Fruit fly (Drosophila melanogaster) whole organism, embryonic: ENCODE results near the gene ocn.
A peak's percentile ranks its signal among the peaks of the same experiment; 100 is the strongest.

Source experiments
- Aef1 ChIP-seq: fragments of 200-800 bp; sonication (Bioruptor generic); IDR thresholded peaks from 3 replicates; pipeline ENCODE4 v1.3.6; 2022; ENCODE audit warnings: missing biosample characterization, missing genetic modification characterization
- Awh ChIP-seq: fragments of 200-800 bp; sonication (Bioruptor generic); IDR thresholded peaks from 2 replicates; pipeline ENCODE4, ENCODE4 v1.3.6; 2022; ENCODE audit warnings: missing biosample characterization, missing genetic modification characterization
- BEAF-32 ChIP-seq: fragments of 200-800 bp; sonication (Bioruptor generic); optimal IDR thresholded peaks from 3 replicates; lab custom pipeline; 2017; ENCODE audit warnings: missing biosample characterization, missing genetic modification characterization, mild to moderate bottlenecking, moderate library complexity, missing genetic modification reagents
- CG11398 ChIP-seq: fragments of 200-800 bp; sonication (Bioruptor generic); optimal IDR thresholded peaks from 2 replicates; lab custom pipeline; 2016; ENCODE audit warnings: missing biosample characterization, missing genetic modification characterization
- CG13424 ChIP-seq: fragments of 200-800 bp; sonication (Bioruptor generic); optimal IDR thresholded peaks from 2 replicates; lab custom pipeline; 2019; ENCODE audit warnings: missing biosample characterization, mild to moderate bottlenecking, missing genetic modification characterization, moderate library complexity
- CG13775 ChIP-seq: fragments of 200-800 bp; sonication (Bioruptor generic); optimal IDR thresholded peaks from 3 replicates; lab custom pipeline; 2017; ENCODE audit warnings: missing biosample characterization, mild to moderate bottlenecking, missing genetic modification characterization
- CG1647 ChIP-seq: fragments of 200-800 bp; sonication (Bioruptor generic); optimal IDR thresholded peaks from 3 replicates; lab custom pipeline; 2016; ENCODE audit warnings: missing biosample characterization, missing genetic modification characterization
- CG17359 ChIP-seq: fragments of 200-800 bp; sonication (Bioruptor generic); optimal IDR thresholded peaks from 3 replicates; lab custom pipeline; 2018; ENCODE audit warnings: missing biosample characterization, mild to moderate bottlenecking, missing genetic modification characterization, moderate library complexity
- CG18764 ChIP-seq: fragments of 200-800 bp; sonication (Bioruptor generic); optimal IDR thresholded peaks from 3 replicates; lab custom pipeline; 2016; ENCODE audit warnings: missing biosample characterization, missing genetic modification characterization
- CG2129 ChIP-seq: fragments of 200-800 bp; sonication (Bioruptor generic); IDR thresholded peaks from 2 replicates; pipeline ENCODE4 v1.3.6; 2022; ENCODE audit warnings: missing biosample characterization, missing genetic modification characterization; ENCODE audit not compliant: partially characterized antibody
- CG3065 ChIP-seq: fragments of 200-800 bp; sonication (Bioruptor generic); optimal IDR thresholded peaks from 2 replicates; lab custom pipeline; 2016; ENCODE audit warnings: missing biosample characterization, missing genetic modification characterization
- CG31388 ChIP-seq: fragments of 200-800 bp; sonication (Bioruptor generic); optimal IDR thresholded peaks from 2 replicates; lab custom pipeline; 2016; ENCODE audit warnings: missing biosample characterization, missing genetic modification characterization
- CG3163 ChIP-seq: fragments of 200-800 bp; sonication (Bioruptor generic); optimal IDR thresholded peaks from 3 replicates; lab custom pipeline; 2016; ENCODE audit warnings: missing biosample characterization, missing genetic modification characterization
- CG33557 ChIP-seq: fragments of 200-800 bp; sonication (Bioruptor generic); optimal IDR thresholded peaks from 2 replicates; lab custom pipeline; 2019; ENCODE audit warnings: missing biosample characterization, mild to moderate bottlenecking, missing genetic modification characterization, moderate library complexity
- CG34422 ChIP-seq: fragments of 200-800 bp; sonication (Bioruptor generic); IDR thresholded peaks from 3 replicates; pipeline ENCODE4 v1.3.6; 2022; ENCODE audit warnings: missing biosample characterization, missing genetic modification characterization
- CG3995 ChIP-seq: fragments of 200-800 bp; sonication (Bioruptor generic); optimal IDR thresholded peaks from 3 replicates; lab custom pipeline; 2016; ENCODE audit warnings: missing biosample characterization, missing genetic modification characterization
- CG4282 ChIP-seq: fragments of 200-800 bp; sonication (Bioruptor generic); optimal IDR thresholded peaks from 2 replicates; lab custom pipeline; 2016; ENCODE audit warnings: missing biosample characterization, missing genetic modification characterization
- CG5245 ChIP-seq: fragments of 200-800 bp; sonication (Bioruptor generic); optimal IDR thresholded peaks from 3 replicates; lab custom pipeline; 2016; ENCODE audit warnings: missing biosample characterization, missing genetic modification characterization
- CG6765 ChIP-seq: fragments of 200-800 bp; sonication (Bioruptor generic); optimal IDR thresholded peaks from 3 replicates; lab custom pipeline; 2017; ENCODE audit warnings: missing biosample characterization, mild to moderate bottlenecking, missing genetic modification characterization
- CG7963 ChIP-seq: fragments of 200-800 bp; sonication (Bioruptor generic); IDR thresholded peaks from 3 replicates; pipeline ENCODE4 v1.3.6; 2022; ENCODE audit warnings: missing biosample characterization, missing genetic modification characterization; ENCODE audit not compliant: partially characterized antibody
- CHES-1-like ChIP-seq: fragments of 200-800 bp; sonication (Bioruptor generic); optimal IDR thresholded peaks from 2 replicates; lab custom pipeline; 2016; ENCODE audit warnings: missing biosample characterization, missing genetic modification characterization
- Dbx ChIP-seq: fragments of 200-800 bp; sonication (Bioruptor generic); IDR thresholded peaks from 3 replicates; pipeline ENCODE4 v1.3.6; 2022; ENCODE audit warnings: missing biosample characterization, missing genetic modification characterization
- H2.0 ChIP-seq: fragments of 200-800 bp; sonication (Bioruptor generic); IDR thresholded peaks from 2 replicates; pipeline ENCODE4 v1.3.6; 2022; ENCODE audit warnings: missing biosample characterization, missing genetic modification characterization
- Hand ChIP-seq: fragments of 200-800 bp; sonication (Bioruptor generic); optimal IDR thresholded peaks from 2 replicates; lab custom pipeline; 2017; ENCODE audit warnings: mild to moderate bottlenecking, missing biosample characterization, missing genetic modification reagents, missing genetic modification characterization
- Hr51 ChIP-seq, 2 experiments: fragments of 200-800 bp; sonication (Bioruptor generic); optimal IDR thresholded peaks; 2 replicates in 1 of 2; 3 replicates in 1 of 2; lab custom pipeline; 2016 to 2018; ENCODE audit warnings: missing biosample characterization in 2 of 2, missing genetic modification characterization in 2 of 2, mild to moderate bottlenecking in 1 of 2, moderate library complexity in 1 of 2
- Jarid2 ChIP-seq: fragments of 200-800 bp; sonication (Bioruptor generic); optimal IDR thresholded peaks from 3 replicates; lab custom pipeline; 2017; ENCODE audit warnings: mild to moderate bottlenecking, missing biosample characterization, missing genetic modification reagents, missing genetic modification characterization
- Max ChIP-seq: fragments of 200-800 bp; sonication (Bioruptor generic); optimal IDR thresholded peaks from 2 replicates; lab custom pipeline; 2016; ENCODE audit warnings: missing biosample characterization, mild to moderate bottlenecking, missing genetic modification characterization
- NC2α ChIP-seq: fragments of 200-800 bp; sonication (Bioruptor generic); optimal IDR thresholded peaks from 2 replicates; lab custom pipeline; 2016; ENCODE audit warnings: missing biosample characterization, missing genetic modification characterization
- NFAT ChIP-seq: fragments of 200-800 bp; sonication (Bioruptor generic); IDR thresholded peaks from 2 replicates; pipeline ENCODE4 v1.3.6; 2022; ENCODE audit warnings: missing biosample characterization, missing genetic modification characterization
- Nf-YB ChIP-seq: fragments of 200-800 bp; sonication (Bioruptor generic); optimal IDR thresholded peaks from 3 replicates; lab custom pipeline; 2019; ENCODE audit warnings: missing biosample characterization, mild to moderate bottlenecking, missing genetic modification characterization, moderate library complexity
- Oaz ChIP-seq: fragments of 200-800 bp; sonication (Bioruptor generic); IDR thresholded peaks from 2 replicates; pipeline ENCODE4 v1.3.6; 2022; ENCODE audit warnings: missing biosample characterization, missing genetic modification characterization
- Sry-δ ChIP-seq: fragments of 200-800 bp; sonication (Bioruptor generic); optimal IDR thresholded peaks from 2 replicates; lab custom pipeline; 2016; ENCODE audit warnings: missing biosample characterization, missing genetic modification characterization
- Vsx1 ChIP-seq: fragments of 200-800 bp; sonication (Bioruptor generic); optimal IDR thresholded peaks from 2 replicates; lab custom pipeline; 2017; ENCODE audit warnings: missing biosample characterization, mild to moderate bottlenecking, missing genetic modification characterization, missing genetic modification reagents
- az2 ChIP-seq: fragments of 200-800 bp; sonication (Bioruptor generic); optimal IDR thresholded peaks from 3 replicates; lab custom pipeline; 2016; ENCODE audit warnings: missing biosample characterization, missing genetic modification characterization
- btn ChIP-seq: fragments of 200-800 bp; sonication (Bioruptor generic); optimal IDR thresholded peaks from 2 replicates; lab custom pipeline; 2016; ENCODE audit warnings: missing biosample characterization, missing genetic modification characterization
- chn ChIP-seq: fragments of 200-800 bp; sonication (Bioruptor generic); optimal IDR thresholded peaks from 2 replicates; lab custom pipeline; 2016; ENCODE audit warnings: missing biosample characterization, missing genetic modification characterization
- crol ChIP-seq: fragments of 200-800 bp; sonication (Bioruptor generic); IDR thresholded peaks from 2 replicates; pipeline ENCODE4 v1.3.6; 2022; ENCODE audit warnings: missing biosample characterization, missing genetic modification characterization
- esg ChIP-seq: fragments of 200-800 bp; sonication (Bioruptor generic); conservative IDR thresholded peaks from 2 replicates; pipeline ENCODE4 v1.3.6; 2022; ENCODE audit warnings: missing biosample characterization, missing genetic modification characterization
- eve ChIP-seq, 2 experiments: fragments of >200 bp; optimal IDR thresholded peaks; 2 replicates each; lab custom pipeline; 2017; ENCODE audit warnings: missing biosample characterization in 2 of 2, missing genetic modification characterization in 2 of 2
- fd96Cb ChIP-seq: fragments of 200-800 bp; sonication (Bioruptor generic); optimal IDR thresholded peaks from 2 replicates; lab custom pipeline; 2018; ENCODE audit warnings: missing biosample characterization, mild to moderate bottlenecking, missing genetic modification characterization, moderate library complexity
- grn ChIP-seq: fragments of 200-800 bp; sonication (Bioruptor generic); optimal IDR thresholded peaks from 3 replicates; lab custom pipeline; 2017; ENCODE audit warnings: missing biosample characterization, missing genetic modification characterization
- gsb-n ChIP-seq: fragments of 200-800 bp; sonication (Bioruptor generic); optimal IDR thresholded peaks from 3 replicates; lab custom pipeline; 2018; ENCODE audit warnings: missing biosample characterization, mild to moderate bottlenecking, missing genetic modification characterization
- ind ChIP-seq: fragments of 200-800 bp; sonication (Bioruptor generic); optimal IDR thresholded peaks from 3 replicates; lab custom pipeline; 2016; ENCODE audit warnings: missing biosample characterization, missing genetic modification characterization
- jumu ChIP-seq: fragments of 200-800 bp; sonication (Bioruptor generic); optimal IDR thresholded peaks from 3 replicates; lab custom pipeline; 2016; ENCODE audit warnings: missing biosample characterization, missing genetic modification characterization
- lmd ChIP-seq: fragments of 200-800 bp; sonication (Bioruptor generic); IDR thresholded peaks from 2 replicates; pipeline ENCODE4 v1.3.6; 2022; ENCODE audit warnings: missing biosample characterization, missing genetic modification characterization
- mirr ChIP-seq: fragments of 200-800 bp; sonication (Bioruptor generic); optimal IDR thresholded peaks from 3 replicates; lab custom pipeline; 2018; ENCODE audit warnings: missing biosample characterization, mild to moderate bottlenecking, missing genetic modification characterization
- nau ChIP-seq: fragments of 200-800 bp; sonication (Bioruptor generic); optimal IDR thresholded peaks from 3 replicates; lab custom pipeline; 2017; ENCODE audit warnings: missing biosample characterization, mild to moderate bottlenecking, missing genetic modification characterization, missing genetic modification reagents
- pum ChIP-seq: fragments of 200-800 bp; sonication (Bioruptor generic); optimal IDR thresholded peaks from 2 replicates; lab custom pipeline; 2016; ENCODE audit warnings: missing biosample characterization, missing genetic modification characterization
- ranshi ChIP-seq: fragments of 200-800 bp; sonication (Bioruptor generic); IDR thresholded peaks from 2 replicates; pipeline ENCODE4 v1.3.6; 2022; ENCODE audit warnings: missing biosample characterization, missing genetic modification characterization
- salm ChIP-seq: fragments of 200-800 bp; sonication (Bioruptor generic); optimal IDR thresholded peaks from 2 replicates; lab custom pipeline; 2018; ENCODE audit warnings: missing biosample characterization, mild to moderate bottlenecking, missing genetic modification characterization
- seq ChIP-seq: fragments of 200-800 bp; sonication (Bioruptor generic); IDR thresholded peaks from 2 replicates; pipeline ENCODE4 v1.3.6; 2022; ENCODE audit warnings: missing biosample characterization, missing genetic modification characterization
- slou ChIP-seq: fragments of 200-800 bp; sonication (Bioruptor generic); optimal IDR thresholded peaks from 3 replicates; lab custom pipeline; 2016; ENCODE audit warnings: missing biosample characterization, missing genetic modification characterization
- usp ChIP-seq: fragments of >200 bp; optimal IDR thresholded peaks from 2 replicates; lab custom pipeline; 2017; ENCODE audit warnings: missing biosample characterization, missing genetic modification characterization
- wek ChIP-seq: fragments of 200-800 bp; sonication (Bioruptor generic); optimal IDR thresholded peaks from 3 replicates; lab custom pipeline; 2018; ENCODE audit warnings: missing biosample characterization, mild to moderate bottlenecking, missing genetic modification characterization, moderate library complexity

ocn gene

DNA sequence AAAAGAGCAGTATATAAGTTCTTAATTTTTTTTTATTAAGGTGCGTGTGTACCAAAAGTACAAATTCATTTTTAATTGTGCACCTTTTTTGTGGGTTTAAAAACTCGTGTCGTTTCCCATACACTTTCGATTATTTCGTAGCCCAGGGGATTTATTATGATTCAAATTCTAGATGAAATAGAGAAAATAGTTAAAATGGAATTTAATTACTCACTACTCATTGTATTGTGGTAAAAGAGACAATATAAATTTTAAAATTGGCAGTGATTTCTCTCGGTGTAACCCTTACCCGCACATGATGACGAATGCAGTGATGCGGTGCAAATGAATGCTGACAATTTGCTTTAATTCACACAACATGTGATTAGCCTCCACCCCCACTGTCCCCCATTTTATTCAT, 45.7 kb upstream of the ocn start (continued):
- TF ChIP-seq jumu (no peak), fd96Cb (peak; percentile 24), btn (GFP tag; lab: Kevin White, UChicago) (no peak), Max (no peak), crol (GFP tag; lab: Robert Waterston, UW) (no peak), wek (GFP tag; lab: Kevin White, UChicago) (no peak), CG5245 (GFP tag; lab: Kevin White, UChicago) (no peak), az2 (GFP tag; lab: Kevin White, UChicago) (peak; percentile 5), CG3065 (GFP tag; lab: Kevin White, UChicago) (no peak), CG6765 (GFP tag; lab: Kevin White, UChicago) (no peak), Jarid2 (GFP tag; lab: Kevin White, UChicago) (no peak), Hand (no peak), CG3163 (GFP tag; lab: Kevin White, UChicago) (no peak), CG17359 (no peak), CG11398 (GFP tag; lab: Kevin White, UChicago) (no peak), usp (no peak), Aef1 (GFP tag; lab: Robert Waterston, UW) (no peak), CG3995 (no peak), salm (tag; lab: Kevin White, UChicago) (no peak), lmd (GFP tag; lab: Robert Waterston, UW) (0 out of 2 replicates have a peak, but pooled peaks have one; percentile 32), grn (GFP tag; lab: Kevin White, UChicago) (no peak), gsb-n (tag; lab: Kevin White, UChicago) (no peak), NC2α (GFP tag; lab: Kevin White, UChicago) (no peak), CG1647 (no peak), nau (GFP tag; lab: Kevin White, UChicago) (no peak), Nf-YB (GFP tag; lab: Kevin White, UChicago) (no peak), pum (GFP tag; lab: Kevin White, UChicago) (no peak), chn (GFP tag; lab: Kevin White, UChicago) (no peak), ind (GFP tag; lab: Kevin White, UChicago) (peak; percentile 16), Dbx (GFP tag; lab: Robert Waterston, UW) (no peak), Oaz (GFP tag; lab: Robert Waterston, UW) (no peak), CHES-1-like (GFP tag; lab: Kevin White, UChicago) (no peak), Vsx1 (GFP tag; lab: Kevin White, UChicago) (no peak), slou (GFP tag; lab: Kevin White, UChicago) (no peak), CG33557 (GFP tag; lab: Kevin White, UChicago) (no peak), CG13424 (peak; percentile 12), CG4282 (GFP tag; lab: Kevin White, UChicago) (no peak), esg (GFP tag; lab: Robert Waterston, UW) (no peak), CG18764 (no peak), Awh (peak; percentile 29; the same call in 1 of the 2 replicates), BEAF-32 (GFP tag; lab: Kevin White, UChicago) (no peak), Hr51 (GFP tag; optimal IDR thresholded peaks at IDR 0.05; lab: Kevin White, UChicago) (peak in 1 of 2 experiments; percentile 44)

DNA sequence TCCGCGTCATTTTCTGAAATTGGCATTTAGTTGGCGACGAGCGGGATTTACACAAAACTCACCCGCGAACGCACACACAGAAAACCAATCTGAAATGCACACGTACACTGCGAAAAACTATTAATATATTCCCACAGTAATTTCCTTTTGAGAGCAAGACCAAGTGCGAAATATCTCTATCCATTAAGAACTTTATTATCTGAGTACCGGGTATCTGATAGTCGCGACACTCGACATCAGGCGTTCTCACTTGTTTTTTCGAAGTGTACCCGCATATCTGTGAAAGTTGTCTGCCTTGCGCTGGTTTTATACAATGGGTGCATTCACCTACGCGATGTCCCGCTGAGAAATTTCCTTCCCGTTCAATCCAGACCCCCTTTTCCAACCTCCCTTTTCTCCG, 38.6 kb upstream of the ocn start:
- TF ChIP-seq Sry-δ (GFP tag; lab: Kevin White, UChicago) (no peak), ranshi (GFP tag; lab: Robert Waterston, UW) (no peak; the same call in 1 of the 2 replicates), NFAT (no peak), mirr (GFP tag; lab: Kevin White, UChicago) (no peak), seq (GFP tag; lab: Robert Waterston, UW) (no peak), CG7963 (GFP tag; lab: Robert Waterston, UW) (no peak), eve (GFP tag; optimal IDR thresholded peaks at IDR 0.05; lab: Kevin White, UChicago) (no peak), CG13775 (GFP tag; lab: Kevin White, UChicago) (no peak), H2.0 (GFP tag; lab: Robert Waterston, UW) (no peak), CG34422 (GFP tag; lab: Robert Waterston, UW) (no peak), CG2129 (no peak), CG31388 (GFP tag; lab: Kevin White, UChicago) (no peak)
